Fruit fly (Drosophila melanogaster) whole organism, embryonic: Measurements from ENCODE around the gene CG12947.
A peak's percentile ranks its signal among the peaks of the same experiment; 100 is the strongest.

Source experiments
- Aef1 ChIP-seq: fragments of 200-800 bp; sonication (Bioruptor generic); IDR thresholded peaks from 3 replicates; pipeline ENCODE4 v1.3.6; 2022; ENCODE audit warnings: missing biosample characterization, missing genetic modification characterization
- Bteb2 ChIP-seq: fragments of 200-800 bp; sonication (Bioruptor generic); optimal IDR thresholded peaks from 2 replicates; lab custom pipeline; 2016; ENCODE audit warnings: missing biosample characterization, missing genetic modification characterization
- C15 ChIP-seq: fragments of 200-800 bp; sonication (Bioruptor generic); IDR thresholded peaks from 3 replicates; pipeline ENCODE4 v1.3.6; 2022; ENCODE audit warnings: missing biosample characterization, missing genetic modification characterization
- CG11085 ChIP-seq: fragments of 200-800 bp; sonication (Bioruptor generic); IDR thresholded peaks from 2 replicates; pipeline ENCODE4 v1.3.6; 2022; ENCODE audit warnings: missing biosample characterization, missing genetic modification characterization
- CG11695 ChIP-seq: fragments of 200-800 bp; sonication (Bioruptor generic); IDR thresholded peaks from 3 replicates; pipeline ENCODE4 v1.3.6; 2022; ENCODE audit warnings: missing biosample characterization, missing genetic modification characterization
- CG12659 ChIP-seq: fragments of 200-800 bp; sonication (Bioruptor generic); optimal IDR thresholded peaks from 3 replicates; lab custom pipeline; 2017; ENCODE audit warnings: mild to moderate bottlenecking, missing biosample characterization, missing genetic modification reagents, missing genetic modification characterization
- CG14667 ChIP-seq: fragments of 200-800 bp; sonication (Bioruptor generic); IDR thresholded peaks from 2 replicates; pipeline ENCODE4 v1.3.6; 2022; ENCODE audit warnings: missing biosample characterization, missing genetic modification characterization
- CG14710 ChIP-seq: fragments of 200-800 bp; sonication (Bioruptor generic); optimal IDR thresholded peaks from 3 replicates; lab custom pipeline; 2019; ENCODE audit warnings: missing biosample characterization, mild to moderate bottlenecking, missing genetic modification characterization, moderate library complexity
- CG16813 ChIP-seq: fragments of 200-800 bp; sonication (Bioruptor generic); IDR thresholded peaks from 3 replicates; pipeline ENCODE4 v1.3.6; 2022; ENCODE audit warnings: missing biosample characterization, missing genetic modification characterization; ENCODE audit not compliant: partially characterized antibody
- CG18599 ChIP-seq: fragments of 200-800 bp; sonication (Bioruptor generic); optimal IDR thresholded peaks from 3 replicates; lab custom pipeline; 2017; ENCODE audit warnings: missing biosample characterization, missing genetic modification characterization, mild to moderate bottlenecking, moderate library complexity, missing genetic modification reagents
- CG31224 ChIP-seq: fragments of 200-800 bp; sonication (Bioruptor generic); IDR thresholded peaks from 2 replicates; pipeline ENCODE4 v1.3.6; 2022; ENCODE audit warnings: missing biosample characterization, missing genetic modification characterization
- CG4707 ChIP-seq: fragments of 200-800 bp; sonication (Bioruptor generic); optimal IDR thresholded peaks from 2 replicates; lab custom pipeline; 2018; ENCODE audit warnings: missing biosample characterization, mild to moderate bottlenecking, missing genetic modification characterization, moderate library complexity
- CG6689 ChIP-seq: fragments of 200-800 bp; sonication (Bioruptor generic); IDR thresholded peaks from 2 replicates; pipeline ENCODE4 v1.3.6; 2022; ENCODE audit warnings: missing biosample characterization, missing genetic modification characterization
- CG6765 ChIP-seq: fragments of 200-800 bp; sonication (Bioruptor generic); optimal IDR thresholded peaks from 3 replicates; lab custom pipeline; 2017; ENCODE audit warnings: missing biosample characterization, mild to moderate bottlenecking, missing genetic modification characterization
- CG6854 ChIP-seq: fragments of 200-800 bp; sonication (Bioruptor generic); optimal IDR thresholded peaks from 3 replicates; lab custom pipeline; 2017; ENCODE audit warnings: missing biosample characterization, mild to moderate bottlenecking, missing genetic modification characterization
- CG8944 ChIP-seq: fragments of 200-800 bp; sonication (Bioruptor generic); optimal IDR thresholded peaks from 3 replicates; lab custom pipeline; 2016; ENCODE audit warnings: missing biosample characterization, missing genetic modification characterization
- CG9876 ChIP-seq: fragments of 200-800 bp; sonication (Bioruptor generic); optimal IDR thresholded peaks from 2 replicates; lab custom pipeline; 2016; ENCODE audit warnings: missing biosample characterization, missing genetic modification characterization
- CG9932 ChIP-seq: fragments of 200-800 bp; sonication (Bioruptor generic); IDR thresholded peaks from 2 replicates; pipeline ENCODE4 v1.3.6; 2022; ENCODE audit warnings: missing biosample characterization, missing genetic modification characterization
- Elba2 ChIP-seq: fragments of 200-800 bp; sonication (Bioruptor generic); optimal IDR thresholded peaks from 3 replicates; lab custom pipeline; 2016; ENCODE audit warnings: missing biosample characterization, missing genetic modification characterization
- Hsf ChIP-seq: fragments of 200-800 bp; sonication (Bioruptor generic); optimal IDR thresholded peaks from 3 replicates; lab custom pipeline; 2016; ENCODE audit warnings: missing biosample characterization, missing genetic modification characterization
- MTF-1 ChIP-seq: fragments of 200-800 bp; sonication (Bioruptor generic); optimal IDR thresholded peaks from 2 replicates; lab custom pipeline; 2018; ENCODE audit warnings: missing biosample characterization, mild to moderate bottlenecking, missing genetic modification characterization, borderline replicate concordance
- Med ChIP-seq: fragments of 200-800 bp; sonication (Bioruptor generic); peaks from one replicate; lab custom pipeline; 2016; ENCODE audit warnings: missing biosample characterization, missing genetic modification characterization, mild to moderate bottlenecking, inconsistent platforms, moderate library complexity
- Mrtf ChIP-seq: fragments of 200-800 bp; sonication (Bioruptor generic); IDR thresholded peaks from 3 replicates; pipeline ENCODE4 v1.3.6; 2022; ENCODE audit warnings: missing biosample characterization, missing genetic modification characterization
- NC2β ChIP-seq: fragments of 200-800 bp; sonication (Bioruptor generic); optimal IDR thresholded peaks from 2 replicates; lab custom pipeline; 2016; ENCODE audit warnings: missing biosample characterization, missing genetic modification characterization
- Optix ChIP-seq: fragments of 200-800 bp; sonication (Bioruptor generic); IDR thresholded peaks from 3 replicates; pipeline ENCODE4 v1.3.6; 2022; ENCODE audit warnings: missing biosample characterization, missing genetic modification characterization
- Sin3A ChIP-seq: fragments of >200 bp; optimal IDR thresholded peaks from 2 replicates; lab custom pipeline; 2018
- Usf ChIP-seq: fragments of 200-800 bp; sonication (Bioruptor generic); optimal IDR thresholded peaks from 2 replicates; lab custom pipeline; 2017; ENCODE audit warnings: missing genotype, missing biosample characterization, missing genetic modification characterization
- abd-A ChIP-seq: fragments of 200-800 bp; sonication (Bioruptor generic); optimal IDR thresholded peaks from 3 replicates; lab custom pipeline; 2019; ENCODE audit warnings: missing biosample characterization, mild to moderate bottlenecking, missing genetic modification characterization, moderate library complexity
- ap ChIP-seq: fragments of 200-800 bp; sonication (Bioruptor generic); IDR thresholded peaks from 2 replicates; pipeline ENCODE4 v1.3.6; 2022; ENCODE audit warnings: missing biosample characterization, missing genetic modification characterization
- ash1 ChIP-seq: fragments of 200-800 bp; sonication (Bioruptor generic); optimal IDR thresholded peaks from 2 replicates; lab custom pipeline; 2018; ENCODE audit warnings: missing biosample characterization, mild to moderate bottlenecking, missing genetic modification characterization
- bowl ChIP-seq: fragments of 200-800 bp; sonication (Bioruptor generic); IDR thresholded peaks from 2 replicates; pipeline ENCODE4 v1.3.6; 2022; ENCODE audit warnings: missing biosample characterization, missing genetic modification characterization
- caup ChIP-seq: fragments of 200-800 bp; sonication (Bioruptor generic); optimal IDR thresholded peaks from 3 replicates; lab custom pipeline; 2017; ENCODE audit warnings: missing biosample characterization, mild to moderate bottlenecking, missing genetic modification characterization, moderate library complexity; ENCODE audit not compliant: severe bottlenecking
- corto ChIP-seq: fragments of 200-800 bp; sonication (Bioruptor generic); optimal IDR thresholded peaks from 2 replicates; lab custom pipeline; 2016; ENCODE audit warnings: missing biosample characterization, mild to moderate bottlenecking, missing genetic modification characterization, moderate library complexity
- cwo ChIP-seq: fragments of 200-800 bp; sonication (Bioruptor generic); optimal IDR thresholded peaks from 3 replicates; lab custom pipeline; 2017; ENCODE audit warnings: missing biosample characterization, missing genetic modification characterization, mild to moderate bottlenecking, moderate library complexity, missing genetic modification reagents
- dmrt99B ChIP-seq: fragments of 200-800 bp; sonication (Bioruptor generic); optimal IDR thresholded peaks from 2 replicates; lab custom pipeline; 2018; ENCODE audit warnings: missing biosample characterization, mild to moderate bottlenecking, missing genetic modification characterization, moderate library complexity
- exex ChIP-seq: fragments of 200-800 bp; sonication (Bioruptor generic); optimal IDR thresholded peaks from 4 replicates; lab custom pipeline; 2018; ENCODE audit warnings: missing biosample characterization, mild to moderate bottlenecking, missing genetic modification characterization, moderate library complexity
- fd102C ChIP-seq: fragments of 200-800 bp; sonication (Bioruptor generic); optimal IDR thresholded peaks from 2 replicates; lab custom pipeline; 2018; ENCODE audit warnings: missing biosample characterization, mild to moderate bottlenecking, missing genetic modification characterization, moderate library complexity
- gcm2 ChIP-seq: fragments of 200-800 bp; sonication (Bioruptor generic); optimal IDR thresholded peaks from 2 replicates; lab custom pipeline; 2016; ENCODE audit warnings: missing biosample characterization, missing genetic modification characterization
- gsb ChIP-seq: fragments of 200-800 bp; sonication (Bioruptor generic); IDR thresholded peaks from 2 replicates; pipeline ENCODE4 v1.3.6; 2022; ENCODE audit warnings: missing biosample characterization, missing genetic modification characterization
- mirr ChIP-seq: fragments of 200-800 bp; sonication (Bioruptor generic); optimal IDR thresholded peaks from 3 replicates; lab custom pipeline; 2018; ENCODE audit warnings: missing biosample characterization, mild to moderate bottlenecking, missing genetic modification characterization
- nom ChIP-seq: fragments of 200-800 bp; sonication (Bioruptor generic); optimal IDR thresholded peaks from 2 replicates; lab custom pipeline; 2017; ENCODE audit warnings: missing biosample characterization, missing genetic modification characterization, mild to moderate bottlenecking, moderate library complexity, missing genetic modification reagents
- pan ChIP-seq, 4 experiments: fragments of >200 bp in 3 of 4; fragments of 200-800 bp in 1 of 4; sonication (Bioruptor generic) in 1 of 4; optimal IDR thresholded peaks in 3 of 4; IDR thresholded peaks in 1 of 4; 2 replicates each; pipeline versions ENCODE4 v1.3.6 to Lab custom; 2017 to 2022; ENCODE audit warnings: missing biosample characterization in 2 of 4, missing genetic modification characterization in 2 of 4, mixed read lengths in 1 of 4
- pum ChIP-seq: fragments of 200-800 bp; sonication (Bioruptor generic); optimal IDR thresholded peaks from 2 replicates; lab custom pipeline; 2016; ENCODE audit warnings: missing biosample characterization, missing genetic modification characterization
- sima ChIP-seq: fragments of 200-800 bp; sonication (Bioruptor generic); optimal IDR thresholded peaks from 2 replicates; lab custom pipeline; 2016; ENCODE audit warnings: missing biosample characterization, missing genetic modification characterization
- tap ChIP-seq: fragments of 200-800 bp; optimal IDR thresholded peaks from 3 replicates; lab custom pipeline; 2019; ENCODE audit warnings: missing biosample characterization, mild to moderate bottlenecking, missing genetic modification characterization, moderate library complexity
- zen ChIP-seq: fragments of 200-800 bp; sonication (Bioruptor generic); optimal IDR thresholded peaks from 3 replicates; lab custom pipeline; 2018; ENCODE audit warnings: missing biosample characterization, mild to moderate bottlenecking, missing genetic modification characterization, moderate library complexity
- zfh1 ChIP-seq: fragments of 200-800 bp; sonication (Bioruptor generic); IDR thresholded peaks from 3 replicates; pipeline ENCODE4 v1.3.6; 2022; ENCODE audit warnings: missing biosample characterization, missing genetic modification characterization

Gene CG12947

DNA sequence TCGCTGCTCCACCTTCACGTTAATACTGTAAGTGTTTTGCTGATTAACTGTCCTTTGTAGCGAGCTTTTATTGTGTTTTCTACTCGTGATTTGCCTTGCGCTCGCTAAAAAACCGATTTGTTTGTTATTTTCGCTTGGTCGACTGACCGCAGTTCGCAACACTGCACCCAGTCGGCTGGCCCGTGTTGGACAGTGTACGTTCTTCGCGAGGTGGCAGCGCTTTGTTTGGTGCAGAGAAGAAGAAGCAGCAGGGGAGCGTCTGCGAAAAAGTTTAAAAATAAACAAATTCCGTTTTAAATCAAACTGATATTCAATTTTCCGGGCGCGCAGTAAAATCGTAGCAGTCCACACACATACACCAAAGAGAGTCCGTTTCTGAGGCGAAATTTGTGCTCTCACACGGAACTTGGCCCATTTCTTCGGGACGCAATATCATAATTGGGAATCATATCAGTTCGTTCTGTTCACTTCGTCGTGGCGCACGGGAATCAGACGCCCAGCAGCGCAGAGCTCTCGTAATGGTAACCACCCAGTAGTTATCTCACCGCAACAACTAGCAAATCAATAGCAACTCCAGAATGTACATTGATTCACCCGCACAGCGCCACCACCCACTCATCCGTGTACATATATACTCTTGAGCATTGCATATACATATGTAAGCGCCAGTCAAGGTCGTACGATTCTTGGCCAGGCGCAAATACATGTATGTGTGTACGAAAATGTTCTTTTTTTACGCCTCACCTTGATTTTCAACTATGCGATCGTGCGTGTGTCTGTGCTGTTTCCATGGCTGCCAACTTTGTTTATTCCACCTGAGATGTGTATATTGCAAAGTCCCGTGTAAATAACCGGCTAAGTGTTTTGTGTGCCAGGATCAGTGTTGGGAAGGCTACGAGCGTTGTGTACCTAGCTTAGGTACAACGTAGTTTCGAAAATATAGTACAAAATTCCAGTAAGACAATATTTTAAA is 12.0 kb upstream of the CG12947 start, which contains the start of gene Naa80 (continued):
- TF ChIP-seq pan (optimal IDR thresholded peaks at IDR 0.05; lab: Kevin White, UChicago): no peak
- peak in 1 of 2 experiments; percentile 54 for TF ChIP-seq pan (GFP tag; optimal IDR thresholded peaks at IDR 0.05 in 1 of 2, IDR thresholded peaks at IDR 0.05 in 1 of 2)
- no peak for TF ChIP-seq corto (GFP tag; lab: Kevin White, UChicago)
- TF ChIP-seq Elba2 (GFP tag; lab: Kevin White, UChicago): no peak
- TF ChIP-seq zfh1 (GFP tag; lab: Robert Waterston, UW): peak; percentile 64
- TF ChIP-seq bowl (GFP tag; lab: Robert Waterston, UW): no peak
- TF ChIP-seq Optix (GFP tag; lab: Robert Waterston, UW): no peak
- no peak for TF ChIP-seq dmrt99B (tag; lab: Kevin White, UChicago)
- peak; percentile 46; the same call in 1 of the 3 replicates for TF ChIP-seq CG16813
- peak; percentile 76 for TF ChIP-seq caup (GFP tag; lab: Kevin White, UChicago)
- TF ChIP-seq CG9932: peak; percentile 87
- TF ChIP-seq Aef1 (GFP tag; lab: Robert Waterston, UW): peak; percentile 37; the same call in 1 of the 3 replicates
- peak; percentile 8; the same call in 1 of the 2 replicates for TF ChIP-seq CG11085 (GFP tag; lab: Robert Waterston, UW)
- no peak; the same call in 1 of the 2 replicates for TF ChIP-seq CG14667 (GFP tag; lab: Robert Waterston, UW)
- TF ChIP-seq CG12659: peak; percentile 89
- peak; percentile 78 for TF ChIP-seq pum (GFP tag; lab: Kevin White, UChicago)
- TF ChIP-seq Hsf (GFP tag; lab: Kevin White, UChicago): peak; percentile 75
- TF ChIP-seq zen (tag; lab: Kevin White, UChicago): peak; percentile 15
- TF ChIP-seq CG9876 (GFP tag; lab: Kevin White, UChicago): peak; percentile 76
- TF ChIP-seq CG4707: peak; percentile 7
- no peak for TF ChIP-seq gcm2 (GFP tag; lab: Kevin White, UChicago)
- TF ChIP-seq CG14710 (tag; lab: Kevin White, UChicago): peak; percentile 43
- TF ChIP-seq CG6765 (GFP tag; lab: Kevin White, UChicago): peak; percentile 35
- no peak for TF ChIP-seq ap (GFP tag; lab: Robert Waterston, UW)
- no peak for TF ChIP-seq sima (GFP tag; lab: Kevin White, UChicago)
- no peak for TF ChIP-seq tap (tag; lab: Kevin White, UChicago)
- peak; percentile 25 for TF ChIP-seq cwo (GFP tag; lab: Kevin White, UChicago)
- TF ChIP-seq Bteb2 (GFP tag; lab: Kevin White, UChicago): peak; percentile 50
- TF ChIP-seq Sin3A: peak; percentile 76
- TF ChIP-seq CG8944: peak; percentile 77
- no peak for TF ChIP-seq CG6689 (GFP tag; lab: Robert Waterston, UW)
- peak; percentile 25 for TF ChIP-seq ash1 (GFP tag; lab: Kevin White, UChicago)
- peak; percentile 71 for TF ChIP-seq nom (GFP tag; lab: Kevin White, UChicago)
- peak; percentile 28 for TF ChIP-seq mirr (GFP tag; lab: Kevin White, UChicago)
- TF ChIP-seq Usf (GFP tag; lab: Kevin White, UChicago): peak; percentile 10
- TF ChIP-seq C15 (GFP tag; lab: Robert Waterston, UW): no peak
- TF ChIP-seq Med (GFP tag; lab: Kevin White, UChicago): peak; percentile 99
- TF ChIP-seq NC2β (GFP tag; lab: Kevin White, UChicago): peak; percentile 31
- no peak for TF ChIP-seq CG6854 (GFP tag; lab: Kevin White, UChicago)
- peak; percentile 76 for TF ChIP-seq CG31224
- no peak for TF ChIP-seq abd-A (tag; lab: Kevin White, UChicago)
- TF ChIP-seq Mrtf: no peak
- no peak for TF ChIP-seq fd102C (GFP tag; lab: Kevin White, UChicago)
- TF ChIP-seq CG18599: peak; percentile 74
- TF ChIP-seq CG11695 (GFP tag; lab: Robert Waterston, UW): no peak
- no peak; the same call in 1 of the 2 replicates for TF ChIP-seq gsb (GFP tag; lab: Robert Waterston, UW)
- peak; percentile 20 for TF ChIP-seq MTF-1 (GFP tag; lab: Kevin White, UChicago)
- peak; percentile 49 for TF ChIP-seq exex
